Worm (Caenorhabditis elegans) whole organism, midembryonic: Measurements from ENCODE around the gene K02F3.12.

Experiments
- flt-1 ChIP-seq: fragments of 200-800 bp; sonication (Bioruptor generic); IDR thresholded peaks from 2 replicates; pipeline ENCODE4 v1.3.6; 2022; ENCODE audit warnings: missing genetic modification characterization, missing compliant biosample characterization
- ztf-23 ChIP-seq: fragments of 200-800 bp; sonication (Bioruptor generic); IDR thresholded peaks from 2 replicates; pipeline ENCODE4 v1.3.6; 2022; ENCODE audit warnings: missing genetic modification reagents, missing genetic modification characterization, missing compliant biosample characterization

- TF ChIP-seq flt-1 (GFP tag; lab: Robert Waterston, UW) (no peak), ztf-23 (GFP tag; lab: Robert Waterston, UW) (no peak)
Measured at ce11 chrIII:841177-841576, 15.2 kb upstream of the K02F3.12 start, which contains the start of gene K02F3.9.
